Worm (Caenorhabditis elegans): Measurements from ENCODE around the gene srw-41.

- TF ChIP-seq ZK546.5 (tag; optimal IDR thresholded peaks at IDR 0.05) (no peak), ceh-9 (tag; optimal IDR thresholded peaks at IDR 0.05) (no peak), ceh-82 (tag; optimal IDR thresholded peaks at IDR 0.05) (no peak), unc-39 (tag; optimal IDR thresholded peaks at IDR 0.05) (no peak)
Observed at ce11 chrV:16744783-16745182, 47.5 kb downstream of the srw-41 start.
